Fruit fly (Drosophila melanogaster) whole organism: Measurements from ENCODE around the gene NimB5.

Experiments
- CG8478 ChIP-seq: fragments of >200 bp; optimal IDR thresholded peaks from 2 replicates; lab custom pipeline; 2018; ENCODE audit warnings: inconsistent platforms
- Dll ChIP-seq: fragments of >200 bp; optimal IDR thresholded peaks from 2 replicates; lab custom pipeline; 2017
- EcR ChIP-seq, 2 experiments: fragments of >200 bp; optimal IDR thresholded peaks; 2 replicates each; lab custom pipeline; 2017; ENCODE audit warnings: missing biosample characterization in 2 of 2, missing genetic modification characterization in 2 of 2, missing genetic modification reagents in 2 of 2
- pan ChIP-seq: fragments of >200 bp; optimal IDR thresholded peaks from 2 replicates; lab custom pipeline; 2017
- psq ChIP-seq: fragments of >200 bp; optimal IDR thresholded peaks from 2 replicates; lab custom pipeline; 2017
- usp ChIP-seq: fragments of >200 bp; optimal IDR thresholded peaks from 2 replicates; lab custom pipeline; 2017; ENCODE audit warnings: missing biosample characterization, missing genetic modification characterization, mixed read lengths

The NimB5 gene

dm6 chr2L:13969876-13970275, at the start of gene NimB5, which contains the start of gene NimB4:
Gene NimB5 (plus strand): TSS chr2L:13970177.
Gene NimB4 (minus strand): TSS chr2L:13969976.
- no peak for TF ChIP-seq Dll (lab: Kevin White, UChicago)
- TF ChIP-seq EcR (GFP tag; optimal IDR thresholded peaks at IDR 0.05; lab: Kevin White, UChicago): no peak
- TF ChIP-seq CG8478: no peak
- TF ChIP-seq psq (lab: Kevin White, UChicago): no peak
- no peak for TF ChIP-seq usp (GFP tag; lab: Kevin White, UChicago)
- no peak for TF ChIP-seq pan (lab: Kevin White, UChicago)

DNA sequence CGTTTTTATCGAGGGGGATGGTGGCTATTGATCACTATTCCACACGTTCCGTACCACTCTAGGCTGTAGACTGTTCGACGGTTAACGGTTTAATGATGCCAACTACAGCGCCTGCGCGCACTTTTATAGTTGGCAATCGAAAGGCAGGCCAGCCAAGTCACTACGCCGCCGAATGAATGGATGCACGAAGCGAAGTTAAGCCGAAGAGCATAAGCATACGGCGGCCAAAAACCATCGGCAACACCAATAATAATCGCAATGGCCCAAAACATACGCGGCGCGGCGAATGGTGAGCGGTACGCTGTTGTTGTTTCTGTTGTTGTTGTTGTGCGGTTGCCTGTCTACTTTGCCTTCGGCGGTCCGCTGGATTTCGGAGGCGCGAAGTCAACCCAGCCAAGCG, 46.5 kb upstream of the NimB5 start, which contains the start of gene Vajk1:
TSS of gene Vajk1 (minus strand) at position 101 of the 400 bp plus-strand sequence.
- no peak for TF ChIP-seq Dll (lab: Kevin White, UChicago)
- TF ChIP-seq EcR (GFP tag; optimal IDR thresholded peaks at IDR 0.05; lab: Kevin White, UChicago): no peak
- TF ChIP-seq pan (lab: Kevin White, UChicago): no peak
- TF ChIP-seq usp (GFP tag; lab: Kevin White, UChicago): no peak
- no peak for TF ChIP-seq CG8478

DNA sequence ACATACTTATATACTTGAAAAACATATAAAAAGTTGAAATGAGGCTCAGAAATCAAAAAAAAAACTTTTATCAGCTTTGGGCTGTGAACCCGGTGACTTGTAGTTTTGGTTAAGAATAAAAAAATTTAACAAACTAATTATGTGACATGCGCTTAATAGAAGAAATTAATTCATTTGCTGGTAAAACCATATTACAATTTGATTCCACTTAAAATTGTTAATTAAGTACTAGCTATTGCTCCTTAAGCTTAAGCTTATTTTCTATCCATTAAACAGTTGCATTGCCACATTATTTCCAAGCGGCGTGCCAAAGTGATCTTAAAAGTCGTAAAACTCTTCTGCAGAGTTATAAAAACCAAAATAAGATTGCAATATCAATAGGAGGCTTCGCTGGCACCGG, 46.0 kb upstream of the NimB5 start:
- TF ChIP-seq CG8478: no peak
- TF ChIP-seq psq (lab: Kevin White, UChicago): no peak
- no peak for TF ChIP-seq pan (lab: Kevin White, UChicago)

dm6 chr2L:13925699-13926098, 44.3 kb upstream of the NimB5 start:
- TF ChIP-seq EcR (GFP tag; optimal IDR thresholded peaks at IDR 0.05; lab: Kevin White, UChicago) (no peak), Dll (lab: Kevin White, UChicago) (no peak), pan (lab: Kevin White, UChicago) (no peak), usp (GFP tag; lab: Kevin White, UChicago) (no peak), CG8478 (no peak), psq (lab: Kevin White, UChicago) (no peak)

DNA sequence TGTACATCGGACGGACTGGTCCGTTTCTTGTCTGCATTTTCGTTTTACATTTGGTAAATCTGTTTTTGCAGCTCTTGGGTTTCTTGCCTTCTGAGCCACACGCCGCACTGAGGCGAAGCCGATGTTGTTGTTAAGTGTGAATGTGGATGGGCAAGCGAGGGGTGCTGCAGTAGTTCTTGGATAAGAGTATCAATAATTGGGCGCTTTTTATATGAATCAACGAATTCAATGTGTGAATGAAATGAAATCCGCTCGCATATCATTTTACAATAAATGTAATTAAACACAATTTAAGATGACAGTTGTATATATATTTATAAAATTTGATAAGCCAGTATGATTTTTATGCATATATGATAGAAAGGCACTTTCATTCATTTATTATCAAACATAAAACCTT, 41.5 kb upstream of the NimB5 start:
- TF ChIP-seq psq (lab: Kevin White, UChicago) (no peak), pan (lab: Kevin White, UChicago) (no peak), usp (GFP tag; lab: Kevin White, UChicago) (no peak), Dll (lab: Kevin White, UChicago) (no peak), EcR (GFP tag; optimal IDR thresholded peaks at IDR 0.05; lab: Kevin White, UChicago) (no peak), CG8478 (no peak)

- TF ChIP-seq Dll (lab: Kevin White, UChicago): no peak
- no peak for TF ChIP-seq psq (lab: Kevin White, UChicago)
- TF ChIP-seq usp (GFP tag; lab: Kevin White, UChicago): no peak
- TF ChIP-seq CG8478: no peak
- no peak for TF ChIP-seq pan (lab: Kevin White, UChicago)
- TF ChIP-seq EcR (GFP tag; optimal IDR thresholded peaks at IDR 0.05; lab: Kevin White, UChicago): no peak
Observed at dm6 chr2L:13931318-13931717, 38.7 kb upstream of the NimB5 start, which contains the start of gene CG42711. Gene CG42711 (minus strand): TSS chr2L:13931362.

- TF ChIP-seq usp (GFP tag; lab: Kevin White, UChicago) (no peak), psq (lab: Kevin White, UChicago) (no peak), Dll (lab: Kevin White, UChicago) (no peak), CG8478 (no peak), pan (lab: Kevin White, UChicago) (no peak), EcR (GFP tag; optimal IDR thresholded peaks at IDR 0.05; lab: Kevin White, UChicago) (no peak)
Observed at dm6 chr2L:13934542-13935065, 35.4 kb upstream of the NimB5 start, which contains the start of gene Vajk2. Gene Vajk2 (minus strand): TSS chr2L:13934692.

DNA sequence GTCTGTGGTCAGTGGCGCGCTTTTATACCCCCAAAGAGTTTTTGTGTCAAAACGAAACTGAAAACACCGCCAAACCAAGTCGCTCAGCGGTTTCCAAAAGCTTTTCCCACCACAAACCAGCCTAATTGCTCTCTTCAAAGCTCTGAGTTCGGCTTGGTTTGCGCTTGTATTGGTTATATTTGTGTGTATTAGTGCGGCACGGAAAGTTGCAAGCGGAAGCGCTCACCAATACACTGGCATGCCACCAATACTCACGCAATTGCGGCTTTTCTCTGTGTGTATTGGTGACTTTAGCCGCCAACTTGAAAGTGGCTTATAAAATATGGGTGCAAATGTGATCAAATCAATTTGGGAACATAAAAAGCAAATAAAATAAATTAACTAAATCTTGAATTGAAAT, 22.5 kb upstream of the NimB5 start, which contains the start of gene Vajk3:
TSS of gene Vajk3 (minus strand) at position 1 of the 400 bp plus-strand sequence.
- no peak for TF ChIP-seq usp (GFP tag; lab: Kevin White, UChicago)

dm6 chr2L:13949789-13950188, 20.2 kb upstream of the NimB5 start:
- no peak for TF ChIP-seq pan (lab: Kevin White, UChicago)
- TF ChIP-seq CG8478: no peak
- TF ChIP-seq Dll (lab: Kevin White, UChicago): no peak
- no peak for TF ChIP-seq psq (lab: Kevin White, UChicago)
- no peak for TF ChIP-seq EcR (GFP tag; optimal IDR thresholded peaks at IDR 0.05; lab: Kevin White, UChicago)
- no peak for TF ChIP-seq usp (GFP tag; lab: Kevin White, UChicago)

DNA sequence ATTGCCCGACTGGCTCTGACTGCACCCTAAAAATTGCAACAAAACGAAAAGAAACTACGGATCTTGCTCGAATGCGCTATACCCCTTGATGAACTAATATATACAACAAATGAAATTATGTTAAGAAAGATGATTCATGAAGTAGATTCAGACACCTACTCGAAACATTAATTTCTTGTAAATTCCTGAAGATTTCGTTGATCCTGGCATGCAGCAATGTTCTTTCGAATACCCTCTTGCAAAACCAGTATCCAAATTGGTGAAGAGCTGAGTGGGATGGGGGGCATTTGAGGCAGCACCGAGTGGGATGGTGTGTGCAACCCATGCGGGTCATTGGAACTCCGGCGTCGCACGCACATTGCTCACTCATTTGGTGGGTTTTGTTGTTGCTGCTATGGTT, 14.2 kb upstream of the NimB5 start:
- peak; percentile 94 for TF ChIP-seq pan (lab: Kevin White, UChicago)
- TF ChIP-seq CG8478: no peak

DNA sequence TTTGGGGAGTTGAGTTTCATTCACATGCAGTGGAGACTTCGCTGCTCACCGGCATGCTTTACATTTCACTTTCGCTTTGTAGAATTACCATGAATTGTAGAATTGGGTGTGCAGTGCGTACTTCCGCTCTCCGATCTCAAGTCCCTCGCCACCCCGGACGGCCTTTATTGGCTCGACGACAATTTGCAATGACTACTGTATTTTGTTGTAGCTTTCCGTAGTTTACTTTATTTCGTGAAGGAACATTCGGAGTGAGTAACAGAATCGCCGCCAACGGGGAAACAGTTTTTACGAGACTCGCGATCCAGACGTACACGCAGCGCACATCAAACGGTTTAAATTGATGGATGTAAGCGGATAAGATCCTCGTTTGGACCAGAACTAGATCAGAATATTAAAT, 12.7 kb upstream of the NimB5 start, which contains the start of gene NimA:
TSS of gene NimA (plus strand) at position 301 of the 400 bp plus-strand sequence.
- no peak for TF ChIP-seq CG8478
- TF ChIP-seq EcR (GFP tag; optimal IDR thresholded peaks at IDR 0.05; lab: Kevin White, UChicago): no peak
- TF ChIP-seq Dll (lab: Kevin White, UChicago): no peak
- no peak for TF ChIP-seq psq (lab: Kevin White, UChicago)
- no peak for TF ChIP-seq pan (lab: Kevin White, UChicago)
- no peak for TF ChIP-seq usp (GFP tag; lab: Kevin White, UChicago)

- TF ChIP-seq Dll (lab: Kevin White, UChicago) (no peak), CG8478 (no peak), pan (lab: Kevin White, UChicago) (no peak), psq (lab: Kevin White, UChicago) (no peak), EcR (GFP tag; optimal IDR thresholded peaks at IDR 0.05; lab: Kevin White, UChicago) (no peak), usp (GFP tag; lab: Kevin White, UChicago) (no peak)
Observed at dm6 chr2L:13960399-13960798, 9.6 kb upstream of the NimB5 start.
